Worm (Caenorhabditis elegans) whole organism, L3 larva: ENCODE measurements around the gene cal-3.

ENCODE experiments used
- ZK546.5 ChIP-seq: sonication (generic microtip); optimal IDR thresholded peaks from 2 replicates; lab custom pipeline; 2017; ENCODE audit warnings: missing biosample characterization, missing genetic modification characterization
- aly-2 ChIP-seq: fragments of 150-350 bp; optimal IDR thresholded peaks from 2 replicates; lab custom pipeline; 2014; ENCODE audit warnings: missing biosample characterization, missing genetic modification characterization
- ceh-16 ChIP-seq: sonication (generic microtip); optimal IDR thresholded peaks from 2 replicates; lab custom pipeline; 2017; ENCODE audit warnings: missing biosample characterization, missing genetic modification characterization
- ceh-28 ChIP-seq: fragments of 150-350 bp; optimal IDR thresholded peaks from 2 replicates; lab custom pipeline; 2014; ENCODE audit warnings: missing biosample characterization, missing genetic modification reagents, missing genetic modification characterization
- egl-27 ChIP-seq: sonication (generic microtip); optimal IDR thresholded peaks from 4 replicates; lab custom pipeline; 2017; ENCODE audit warnings: missing biosample characterization, missing genetic modification reagents, missing genetic modification characterization
- egl-5 ChIP-seq: fragments of 150-350 bp; optimal IDR thresholded peaks from 2 replicates; lab custom pipeline; 2017; ENCODE audit warnings: missing biosample characterization, missing genetic modification reagents, missing genetic modification characterization, inconsistent platforms
- elt-1 ChIP-seq: fragments of 150-350 bp; optimal IDR thresholded peaks from 2 replicates; lab custom pipeline; 2014; ENCODE audit warnings: missing biosample characterization, missing genetic modification characterization
- elt-2 ChIP-seq: sonication (generic microtip); optimal IDR thresholded peaks from 2 replicates; lab custom pipeline; 2016; ENCODE audit warnings: missing genetic modification reagents, mild to moderate bottlenecking, missing genetic modification characterization, missing compliant biosample characterization
- eor-1 ChIP-seq, 2 experiments: fragments of 150-350 bp; optimal IDR thresholded peaks; 2 replicates each; lab custom pipeline; 2014 to 2018; ENCODE audit warnings: missing biosample characterization in 2 of 2, missing genetic modification characterization in 2 of 2
- fkh-10 ChIP-seq: sonication (generic microtip); optimal IDR thresholded peaks from 2 replicates; lab custom pipeline; 2017; ENCODE audit warnings: missing biosample characterization, missing genetic modification reagents, missing genetic modification characterization
- fkh-2 ChIP-seq: fragments of 150-350 bp; optimal IDR thresholded peaks from 2 replicates; lab custom pipeline; 2014; ENCODE audit warnings: missing biosample characterization, missing genetic modification reagents, missing genetic modification characterization
- fos-1 ChIP-seq: fragments of 150-350 bp; optimal IDR thresholded peaks from 2 replicates; lab custom pipeline; 2014; ENCODE audit warnings: missing biosample characterization, missing genetic modification characterization
- jun-1 ChIP-seq: fragments of 150-350 bp; optimal IDR thresholded peaks from 2 replicates; lab custom pipeline; 2014; ENCODE audit warnings: missing biosample characterization, missing genetic modification reagents, missing genetic modification characterization
- lin-15B ChIP-seq: fragments of 150-350 bp; optimal IDR thresholded peaks from 2 replicates; lab custom pipeline; 2014; ENCODE audit warnings: missing biosample characterization, missing genetic modification characterization
- mml-1 ChIP-seq: fragments of 150-350 bp; sonication (generic microtip); optimal IDR thresholded peaks from 3 replicates; lab custom pipeline; 2014; ENCODE audit warnings: missing biosample characterization, missing genetic modification characterization
- nfya-1 ChIP-seq: sonication (generic microtip); optimal IDR thresholded peaks from 2 replicates; lab custom pipeline; 2017; ENCODE audit warnings: missing genetic modification characterization, mild to moderate bottlenecking, missing compliant biosample characterization, antibody characterized with exemption, moderate library complexity; ENCODE audit not compliant: insufficient read depth
- nhr-12 ChIP-seq: fragments of 150-350 bp; optimal IDR thresholded peaks from 2 replicates; lab custom pipeline; 2014; ENCODE audit warnings: missing biosample characterization, missing genetic modification characterization
- nhr-23 ChIP-seq: fragments of 150-350 bp; optimal IDR thresholded peaks from 2 replicates; lab custom pipeline; 2014; ENCODE audit warnings: missing biosample characterization, missing genetic modification reagents, missing genetic modification characterization
- nhr-237 ChIP-seq: fragments of 150-350 bp; optimal IDR thresholded peaks from 2 replicates; lab custom pipeline; 2014; ENCODE audit warnings: missing biosample characterization, missing genetic modification characterization
- nhr-25 ChIP-seq: sonication (generic microtip); optimal IDR thresholded peaks from 2 replicates; lab custom pipeline; 2017; ENCODE audit warnings: missing biosample characterization, missing genetic modification characterization
- nhr-67 ChIP-seq: fragments of 150-350 bp; optimal IDR thresholded peaks from 2 replicates; lab custom pipeline; 2014; ENCODE audit warnings: missing biosample characterization, missing genetic modification characterization
- nhr-76 ChIP-seq: fragments of 150-350 bp; sonication (generic microtip); optimal IDR thresholded peaks from 5 replicates; lab custom pipeline; 2014; ENCODE audit warnings: missing biosample characterization, missing genetic modification characterization
- nhr-77 ChIP-seq: fragments of 150-350 bp; optimal IDR thresholded peaks from 2 replicates; lab custom pipeline; 2014; ENCODE audit warnings: missing biosample characterization, missing genetic modification characterization
- pha-4 ChIP-seq: fragments of 150-350 bp; optimal IDR thresholded peaks from 2 replicates; lab custom pipeline; 2014; ENCODE audit warnings: missing biosample characterization, missing genetic modification reagents, missing genetic modification characterization
- pqm-1 ChIP-seq: fragments of 150-350 bp; optimal IDR thresholded peaks from 2 replicates; lab custom pipeline; 2017; ENCODE audit warnings: missing biosample characterization, missing genetic modification characterization, inconsistent platforms
- sea-2 ChIP-seq: fragments of 150-350 bp; sonication (generic microtip); optimal IDR thresholded peaks from 4 replicates; lab custom pipeline; 2014; ENCODE audit warnings: missing biosample characterization, missing genetic modification reagents, missing genetic modification characterization
- skn-1 ChIP-seq: fragments of 150-350 bp; optimal IDR thresholded peaks from 2 replicates; lab custom pipeline; 2014; ENCODE audit warnings: missing biosample characterization, missing genetic modification characterization
- snpc-4 ChIP-seq: fragments of 150-350 bp; optimal IDR thresholded peaks from 2 replicates; lab custom pipeline; 2014; ENCODE audit warnings: missing biosample characterization, missing genetic modification characterization
- tbx-2 ChIP-seq: sonication (generic microtip); optimal IDR thresholded peaks from 2 replicates; lab custom pipeline; 2016; ENCODE audit warnings: mild to moderate bottlenecking, missing genetic modification characterization, missing compliant biosample characterization
- unc-39 ChIP-seq: sonication (generic microtip); optimal IDR thresholded peaks from 4 replicates; lab custom pipeline; 2017; ENCODE audit warnings: missing biosample characterization, missing genetic modification characterization
- unc-62 ChIP-seq: fragments of 150-350 bp; sonication (generic microtip); optimal IDR thresholded peaks from 4 replicates; lab custom pipeline; 2014; ENCODE audit warnings: missing biosample characterization, missing genetic modification reagents, missing genetic modification characterization
- zag-1 ChIP-seq: fragments of 150-350 bp; optimal IDR thresholded peaks from 2 replicates; lab custom pipeline; 2014; ENCODE audit warnings: missing biosample characterization, missing genetic modification characterization
- ztf-11 ChIP-seq: fragments of 150-350 bp; optimal IDR thresholded peaks from 2 replicates; lab custom pipeline; 2014; ENCODE audit warnings: missing biosample characterization, missing genetic modification characterization
- ztf-4 ChIP-seq: fragments of 150-350 bp; optimal IDR thresholded peaks from 2 replicates; lab custom pipeline; 2014; ENCODE audit warnings: missing biosample characterization, missing genetic modification characterization

Gene cal-3

ce11 chrIV:3841607-3842006 lies 6.6 kb upstream of the cal-3 start:
- no peak for TF ChIP-seq fkh-2 (tag; lab: Kevin White, UChicago)
- TF ChIP-seq zag-1: no peak
- TF ChIP-seq egl-27: no peak
- no peak for TF ChIP-seq elt-2 (tag; lab: Kevin White, UChicago)
- TF ChIP-seq egl-5: no peak
- no peak for TF ChIP-seq unc-62 (GFP tag; lab: Kevin White, UChicago)
- TF ChIP-seq lin-15B (tag; lab: Kevin White, UChicago): no peak
- TF ChIP-seq nhr-12 (tag; lab: Kevin White, UChicago): no peak
- TF ChIP-seq nhr-23 (tag; lab: Kevin White, UChicago): no peak
- TF ChIP-seq ceh-28 (tag; lab: Kevin White, UChicago): no peak
- TF ChIP-seq ZK546.5 (tag; lab: Kevin White, UChicago): no peak
- no peak for TF ChIP-seq jun-1 (tag; lab: Kevin White, UChicago)
- TF ChIP-seq sea-2 (GFP tag; lab: Kevin White, UChicago): no peak

- TF ChIP-seq ceh-16: no peak
- TF ChIP-seq elt-1: no peak
- TF ChIP-seq fos-1: no peak
- TF ChIP-seq zag-1: no peak
- TF ChIP-seq pqm-1 (tag; lab: Kevin White, UChicago): no peak
- TF ChIP-seq nhr-76 (tag; lab: Kevin White, UChicago): no peak
- no peak for TF ChIP-seq pha-4 (tag; lab: Kevin White, UChicago)
- TF ChIP-seq ZK546.5 (tag; lab: Kevin White, UChicago): no peak
- TF ChIP-seq snpc-4 (tag; lab: Kevin White, UChicago): no peak
- no peak for TF ChIP-seq nhr-237 (tag; lab: Kevin White, UChicago)
- TF ChIP-seq ztf-4 (tag; lab: Kevin White, UChicago): no peak
These were observed 5.5 kb upstream of the cal-3 start for ce11 chrIV:3840480-3840879.

- TF ChIP-seq elt-2 (tag; lab: Kevin White, UChicago) (no peak), nhr-77 (tag; lab: Kevin White, UChicago) (no peak), unc-39 (no peak), tbx-2 (tag; lab: Kevin White, UChicago) (no peak), zag-1 (no peak), nhr-25 (no peak), ZK546.5 (tag; lab: Kevin White, UChicago) (no peak), skn-1 (no peak), eor-1 (tag; optimal IDR thresholded peaks at IDR 0.05; lab: Kevin White, UChicago) (no peak), nfya-1 (no peak), fkh-10 (GFP tag; lab: Kevin White, UChicago) (no peak), ztf-11 (tag; lab: Kevin White, UChicago) (no peak), nhr-76 (tag; lab: Kevin White, UChicago) (no peak)
These were observed 4.5 kb upstream of the cal-3 start, which contains the start of gene F28F9.2 for ce11 chrIV:3839420-3839819. TSS of gene F28F9.2 (plus strand) at chrIV:3839720.

ce11 chrIV:3838687-3839086 lies 3.7 kb upstream of the cal-3 start:
- TF ChIP-seq ztf-4 (tag; lab: Kevin White, UChicago) (no peak), jun-1 (tag; lab: Kevin White, UChicago) (no peak), egl-5 (no peak), aly-2 (no peak), nhr-237 (tag; lab: Kevin White, UChicago) (no peak), pha-4 (tag; lab: Kevin White, UChicago) (no peak), nhr-67 (tag; lab: Kevin White, UChicago) (no peak), unc-62 (GFP tag; lab: Kevin White, UChicago) (no peak), fkh-2 (tag; lab: Kevin White, UChicago) (no peak), nhr-25 (no peak), eor-1 (tag; optimal IDR thresholded peaks at IDR 0.05; lab: Kevin White, UChicago) (no peak), skn-1 (no peak), pqm-1 (tag; lab: Kevin White, UChicago) (no peak), elt-2 (tag; lab: Kevin White, UChicago) (no peak), elt-1 (no peak), ztf-11 (tag; lab: Kevin White, UChicago) (no peak), nhr-77 (tag; lab: Kevin White, UChicago) (no peak), ZK546.5 (tag; lab: Kevin White, UChicago) (no peak), ceh-16 (no peak)

ce11 chrIV:3833778-3834177 lies 1.2 kb downstream of the cal-3 start:
- TF ChIP-seq snpc-4 (tag; lab: Kevin White, UChicago): no peak
- TF ChIP-seq fos-1: no peak
- no peak for TF ChIP-seq elt-1
- TF ChIP-seq mml-1 (tag; lab: Kevin White, UChicago): no peak
